Worm (Caenorhabditis elegans): ENCODE data around the gene nhr-95.

Gene nhr-95

DNA sequence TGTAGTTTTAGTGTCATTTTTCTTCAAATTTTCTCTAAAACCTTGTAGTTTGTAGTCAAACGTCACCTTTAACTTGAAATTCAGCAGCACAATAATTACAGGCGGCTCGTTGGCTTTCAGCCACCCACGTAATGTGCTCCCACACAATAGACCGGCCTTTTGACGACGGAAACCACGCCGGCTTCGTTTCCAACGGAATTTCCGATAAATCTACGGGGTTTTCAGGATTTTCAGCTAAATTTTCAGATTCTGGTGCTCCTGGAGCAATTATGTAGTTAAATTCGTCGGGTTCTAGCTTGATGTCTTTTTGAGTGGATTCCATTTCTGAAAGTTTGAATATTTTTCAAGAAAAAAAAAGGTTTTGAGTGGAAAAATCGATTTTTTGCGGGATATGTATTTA is 42.1 kb upstream of the nhr-95 start, which contains the start of gene bed-1:
Gene bed-1 (minus strand): TSS at position 337 of the 400 bp plus-strand sequence.
- TF ChIP-seq ceh-28 (tag; optimal IDR thresholded peaks at IDR 0.05) (no peak), mml-1 (tag; optimal IDR thresholded peaks at IDR 0.05) (no peak), tbx-2 (tag; optimal IDR thresholded peaks at IDR 0.05) (no peak), nhr-23 (tag; optimal IDR thresholded peaks at IDR 0.05) (no peak), daf-12 (tag; optimal IDR thresholded peaks at IDR 0.05) (no peak)

DNA sequence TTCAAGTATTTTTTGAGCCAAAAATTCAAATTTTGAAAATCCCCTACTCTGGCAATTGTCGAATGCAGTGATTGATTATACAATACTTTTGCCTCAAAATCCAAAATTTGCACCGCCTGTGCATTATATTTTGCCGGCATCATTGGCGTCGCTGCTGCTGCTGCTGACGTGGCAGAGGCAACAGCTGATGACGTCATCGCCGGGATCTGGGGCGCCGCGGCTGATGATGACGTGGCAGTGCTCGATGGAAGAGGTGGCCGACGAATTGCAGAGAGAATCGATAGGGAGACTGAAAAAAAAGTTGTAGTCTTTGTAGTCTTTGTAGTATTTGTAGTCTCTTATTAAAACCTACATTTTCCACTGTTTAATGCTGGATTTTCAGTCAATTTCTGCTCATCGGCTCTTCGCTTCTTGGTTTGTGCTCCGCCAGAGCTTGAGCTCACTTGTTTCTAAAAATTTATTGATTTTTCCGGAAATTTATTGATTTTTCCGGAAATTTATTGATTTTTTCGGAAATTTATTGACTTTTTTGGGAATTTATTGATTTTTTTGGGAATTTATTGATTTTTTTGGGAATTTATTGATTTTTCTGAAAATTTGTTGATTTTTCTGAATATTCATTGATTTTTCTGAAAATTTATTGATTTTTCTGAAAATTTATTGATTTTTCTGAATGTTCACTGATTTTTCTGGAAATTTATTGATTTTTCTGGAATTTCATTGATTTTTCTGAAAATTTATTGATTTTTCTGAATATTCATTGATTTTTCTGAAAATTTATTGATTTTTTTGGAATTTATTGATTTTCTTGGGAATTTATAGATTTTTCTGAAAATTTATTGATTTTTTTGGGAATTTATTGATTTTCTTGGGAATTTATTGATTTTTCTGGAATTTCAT is 38.6 kb upstream of the nhr-95 start:
- TF ChIP-seq nhr-11 (tag; optimal IDR thresholded peaks at IDR 0.05) (no peak), ceh-28 (tag; optimal IDR thresholded peaks at IDR 0.05) (peak; percentile 83)

DNA sequence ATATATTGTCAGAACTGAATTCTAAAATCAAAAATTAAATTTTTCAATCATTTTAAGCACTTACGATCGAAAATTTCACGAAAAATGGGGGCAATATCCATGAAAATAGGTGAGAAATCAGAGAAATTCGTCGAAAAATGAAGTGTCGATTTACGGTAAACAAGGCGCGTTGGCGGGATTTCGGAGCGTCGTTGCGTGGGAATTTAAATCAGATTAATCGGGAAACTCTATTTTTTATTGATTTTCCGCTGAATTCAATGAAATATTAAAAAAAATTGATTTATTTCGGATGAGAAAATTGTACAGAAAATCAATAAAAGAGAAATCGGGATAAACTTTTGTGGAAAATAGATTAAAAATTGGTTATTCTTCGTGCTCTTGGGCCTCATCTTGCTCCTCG is 36.8 kb upstream of the nhr-95 start, which contains the start of gene Y39B6A.13:
Gene Y39B6A.13 (minus strand): TSS at position 166 of the 400 bp plus-strand sequence.
- TF ChIP-seq egl-27 (tag; optimal IDR thresholded peaks at IDR 0.05) (no peak), nhr-25 (tag; optimal IDR thresholded peaks at IDR 0.05) (no peak), nhr-76 (tag; optimal IDR thresholded peaks at IDR 0.05) (no peak), elt-3 (tag; optimal IDR thresholded peaks at IDR 0.05) (no peak), nhr-12 (tag; optimal IDR thresholded peaks at IDR 0.05) (no peak), egl-5 (tag; optimal IDR thresholded peaks at IDR 0.05) (peak; percentile 28), nfya-1 (tag; optimal IDR thresholded peaks at IDR 0.05; ENCODE audit: insufficient read depth) (peak; percentile 23), nhr-23 (tag; optimal IDR thresholded peaks at IDR 0.05) (no peak), mdl-1 (tag; optimal IDR thresholded peaks at IDR 0.05) (no peak), ztf-11 (tag; optimal IDR thresholded peaks at IDR 0.05) (no peak), sea-2 (GFP tag; optimal IDR thresholded peaks at IDR 0.05) (no peak), ZK546.5 (tag; optimal IDR thresholded peaks at IDR 0.05) (no peak), fkh-10 (GFP tag; optimal IDR thresholded peaks at IDR 0.05) (no peak), nhr-43 (tag; optimal IDR thresholded peaks at IDR 0.05; ENCODE audit: poor library complexity, severe bottlenecking) (no peak), ceh-9 (tag; optimal IDR thresholded peaks at IDR 0.05) (no peak), nhr-11 (tag; optimal IDR thresholded peaks at IDR 0.05) (no peak), pha-4 (tag; optimal IDR thresholded peaks at IDR 0.05) (peak; percentile 42), nhr-237 (tag; optimal IDR thresholded peaks at IDR 0.05) (no peak), lsy-12 (tag; optimal IDR thresholded peaks at IDR 0.05) (no peak), fos-1 (tag; optimal IDR thresholded peaks at IDR 0.05) (no peak), mml-1 (tag; optimal IDR thresholded peaks at IDR 0.05) (no peak), nhr-67 (tag; optimal IDR thresholded peaks at IDR 0.05) (no peak), zag-1 (tag; optimal IDR thresholded peaks at IDR 0.05) (no peak), unc-39 (tag; optimal IDR thresholded peaks at IDR 0.05) (no peak), ceh-82 (tag; optimal IDR thresholded peaks at IDR 0.05) (no peak), skn-1 (tag; optimal IDR thresholded peaks at IDR 0.05) (no peak), aly-2 (tag; optimal IDR thresholded peaks at IDR 0.05) (no peak), elt-2 (tag; optimal IDR thresholded peaks at IDR 0.05) (no peak), snpc-4 (tag; optimal IDR thresholded peaks at IDR 0.05) (no peak), eor-1 (tag; optimal IDR thresholded peaks at IDR 0.05) (no peak), fkh-2 (tag; optimal IDR thresholded peaks at IDR 0.05) (no peak), lin-39 (tag; optimal IDR thresholded peaks at IDR 0.05) (no peak), R02D3.7 (tag; optimal IDR thresholded peaks at IDR 0.05) (peak; percentile 95), ceh-16 (tag; optimal IDR thresholded peaks at IDR 0.05) (no peak), daf-12 (tag; optimal IDR thresholded peaks at IDR 0.05) (no peak), nhr-77 (tag; optimal IDR thresholded peaks at IDR 0.05) (no peak), tbx-2 (tag; optimal IDR thresholded peaks at IDR 0.05) (no peak), ama-1 (optimal IDR thresholded peaks at IDR 0.05) (no peak), ztf-4 (tag; optimal IDR thresholded peaks at IDR 0.05) (no peak), nhr-28 (tag; optimal IDR thresholded peaks at IDR 0.05) (no peak), pqm-1 (tag; optimal IDR thresholded peaks at IDR 0.05) (no peak), ceh-28 (tag; optimal IDR thresholded peaks at IDR 0.05) (peak; percentile 74), lin-15B (tag; optimal IDR thresholded peaks at IDR 0.05) (peak; percentile 29), jun-1 (tag; optimal IDR thresholded peaks at IDR 0.05) (no peak), elt-1 (tag; optimal IDR thresholded peaks at IDR 0.05) (no peak), hmg-11 (tag; optimal IDR thresholded peaks at IDR 0.05) (peak; percentile 57), unc-62 (GFP tag; optimal IDR thresholded peaks at IDR 0.05) (no peak)
